Worm (Caenorhabditis elegans) whole organism, L2 larva: ENCODE results near the gene srw-44.

ENCODE experiments used
- C34F6.9 ChIP-seq: fragments of 150-350 bp; optimal IDR thresholded peaks from 2 replicates; lab custom pipeline; 2014; ENCODE audit warnings: missing biosample characterization, missing genetic modification characterization
- F13H6.1 ChIP-seq: sonication (generic microtip); optimal IDR thresholded peaks from 2 replicates; lab custom pipeline; 2016; ENCODE audit warnings: missing genetic modification characterization, missing compliant biosample characterization
- R02D3.7 ChIP-seq: fragments of 150-350 bp; optimal IDR thresholded peaks from 2 replicates; lab custom pipeline; 2014; ENCODE audit warnings: missing biosample characterization, missing genetic modification characterization
- Y55F3AM.14 ChIP-seq: fragments of 200-800 bp; sonication (Bioruptor generic); optimal IDR thresholded peaks from 2 replicates; lab custom pipeline; 2018; ENCODE audit warnings: mild to moderate bottlenecking, missing genetic modification characterization, missing compliant biosample characterization
- aly-2 ChIP-seq: fragments of 150-350 bp; optimal IDR thresholded peaks from 2 replicates; lab custom pipeline; 2014; ENCODE audit warnings: missing biosample characterization, missing genetic modification characterization
- ama-1 ChIP-seq: fragments of 150-350 bp; optimal IDR thresholded peaks from 2 replicates; lab custom pipeline; 2018; ENCODE audit warnings: inconsistent platforms
- ceh-16 ChIP-seq: fragments of 150-350 bp; optimal IDR thresholded peaks from 2 replicates; lab custom pipeline; 2014; ENCODE audit warnings: missing biosample characterization, missing genetic modification characterization
- dmd-4 ChIP-seq: sonication (generic microtip); optimal IDR thresholded peaks from 2 replicates; lab custom pipeline; 2017; ENCODE audit warnings: missing biosample characterization, missing genetic modification characterization
- egl-27 ChIP-seq: sonication (generic microtip); optimal IDR thresholded peaks from 3 replicates; lab custom pipeline; 2017; ENCODE audit warnings: missing biosample characterization, missing genetic modification reagents, missing genetic modification characterization
- elt-1 ChIP-seq: fragments of 150-350 bp; optimal IDR thresholded peaks from 2 replicates; lab custom pipeline; 2014; ENCODE audit warnings: missing biosample characterization, missing genetic modification characterization
- elt-3 ChIP-seq: sonication (generic microtip); optimal IDR thresholded peaks from 2 replicates; lab custom pipeline; 2017; ENCODE audit warnings: missing biosample characterization, missing genetic modification characterization
- fos-1 ChIP-seq: fragments of 150-350 bp; optimal IDR thresholded peaks from 2 replicates; lab custom pipeline; 2014; ENCODE audit warnings: missing biosample characterization, missing genetic modification characterization
- lin-11 ChIP-seq: fragments of 150-350 bp; sonication (generic microtip); optimal IDR thresholded peaks from 2 replicates; lab custom pipeline; 2014; ENCODE audit warnings: missing biosample characterization, missing genetic modification characterization, inconsistent platforms, mixed read lengths
- lin-13 ChIP-seq: fragments of 150-350 bp; optimal IDR thresholded peaks from 2 replicates; lab custom pipeline; 2014; ENCODE audit warnings: missing biosample characterization, missing genetic modification reagents, missing genetic modification characterization
- lin-39 ChIP-seq: fragments of 150-350 bp; optimal IDR thresholded peaks from 2 replicates; lab custom pipeline; 2014; ENCODE audit warnings: missing biosample characterization, missing genetic modification reagents, missing genetic modification characterization
- lsy-2 ChIP-seq, 2 experiments: fragments of 150-350 bp in 1 of 2; sonication (generic microtip) in 1 of 2; optimal IDR thresholded peaks; 2 replicates each; lab custom pipeline; 2014 to 2017; ENCODE audit warnings: missing biosample characterization in 2 of 2, missing genetic modification characterization in 2 of 2
- mbf-1 ChIP-seq: sonication (generic microtip); optimal IDR thresholded peaks from 2 replicates; lab custom pipeline; 2017; ENCODE audit warnings: missing biosample characterization, missing genetic modification characterization
- mdl-1 ChIP-seq, 2 experiments: fragments of 150-350 bp in 1 of 2; sonication (generic microtip) in 1 of 2; optimal IDR thresholded peaks; 2 replicates each; lab custom pipeline; 2017; ENCODE audit warnings: missing biosample characterization in 2 of 2, missing genetic modification characterization in 2 of 2
- nhr-11 ChIP-seq: fragments of 150-350 bp; optimal IDR thresholded peaks from 2 replicates; lab custom pipeline; 2014; ENCODE audit warnings: missing biosample characterization, missing genetic modification characterization
- nhr-12 ChIP-seq: fragments of 150-350 bp; optimal IDR thresholded peaks from 2 replicates; lab custom pipeline; 2014; ENCODE audit warnings: missing biosample characterization, missing genetic modification characterization
- nhr-21 ChIP-seq: fragments of 150-350 bp; optimal IDR thresholded peaks from 2 replicates; lab custom pipeline; 2014; ENCODE audit warnings: missing biosample characterization, missing genetic modification characterization
- nhr-23 ChIP-seq: fragments of 150-350 bp; optimal IDR thresholded peaks from 2 replicates; lab custom pipeline; 2014; ENCODE audit warnings: missing biosample characterization, missing genetic modification reagents, missing genetic modification characterization
- nhr-25 ChIP-seq: fragments of 150-350 bp; sonication (generic microtip); optimal IDR thresholded peaks from 3 replicates; lab custom pipeline; 2014; ENCODE audit warnings: missing biosample characterization, missing genetic modification characterization
- nhr-6 ChIP-seq: fragments of 150-350 bp; optimal IDR thresholded peaks from 2 replicates; lab custom pipeline; 2014; ENCODE audit warnings: missing biosample characterization, missing genetic modification characterization
- nhr-77 ChIP-seq: fragments of 150-350 bp; optimal IDR thresholded peaks from 2 replicates; lab custom pipeline; 2014; ENCODE audit warnings: missing biosample characterization, missing genetic modification characterization
- peb-1 ChIP-seq: fragments of 150-350 bp; optimal IDR thresholded peaks from 2 replicates; lab custom pipeline; 2014; ENCODE audit warnings: missing biosample characterization, missing genetic modification characterization
- sem-4 ChIP-seq: fragments of 150-350 bp; optimal IDR thresholded peaks from 2 replicates; lab custom pipeline; 2014; ENCODE audit warnings: missing biosample characterization, missing genetic modification reagents, missing genetic modification characterization
- snpc-4 ChIP-seq: fragments of 150-350 bp; optimal IDR thresholded peaks from 2 replicates; lab custom pipeline; 2014; ENCODE audit warnings: missing biosample characterization, missing genetic modification characterization
- unc-55 ChIP-seq: fragments of 150-350 bp; sonication (generic microtip); optimal IDR thresholded peaks from 3 replicates; lab custom pipeline; 2014; ENCODE audit warnings: missing biosample characterization, missing genetic modification reagents, missing genetic modification characterization
- unc-62 ChIP-seq: fragments of 150-350 bp; optimal IDR thresholded peaks from 2 replicates; lab custom pipeline; 2014; ENCODE audit warnings: missing biosample characterization, missing genetic modification reagents, missing genetic modification characterization
- ztf-1 ChIP-seq: fragments of 200-800 bp; sonication (Bioruptor generic); conservative IDR thresholded peaks from 2 replicates; pipeline ENCODE4 v1.3.6; 2022; ENCODE audit warnings: missing genetic modification characterization, missing compliant biosample characterization
- ztf-11 ChIP-seq: sonication (generic microtip); optimal IDR thresholded peaks from 2 replicates; lab custom pipeline; 2017; ENCODE audit warnings: missing biosample characterization, missing genetic modification characterization
- ztf-4 ChIP-seq: fragments of 150-350 bp; optimal IDR thresholded peaks from 2 replicates; lab custom pipeline; 2014; ENCODE audit warnings: missing biosample characterization, missing genetic modification characterization

srw-44 gene

ce11 chrV:16672198-16672597 lies 7.9 kb upstream of the srw-44 start, which contains the start of gene F14F8.8:
TSS of gene F14F8.8 (minus strand) at chrV:16672298.
- no peak for TF ChIP-seq dmd-4 (tag; lab: Kevin White, UChicago)
- no peak for TF ChIP-seq ztf-11
- no peak for TF ChIP-seq nhr-11 (tag; lab: Kevin White, UChicago)
- no peak for TF ChIP-seq unc-62
- TF ChIP-seq F13H6.1 (tag; lab: Kevin White, UChicago), result no peak
- TF ChIP-seq lin-11 (tag; lab: Kevin White, UChicago), result no peak
- no peak for TF ChIP-seq nhr-21 (tag; lab: Kevin White, UChicago)
- TF ChIP-seq nhr-6 (tag; lab: Kevin White, UChicago), result no peak
- no peak for TF ChIP-seq fos-1 (tag; lab: Kevin White, UChicago)
- TF ChIP-seq egl-27 (tag; lab: Kevin White, UChicago), result no peak
- no peak for TF ChIP-seq sem-4 (tag; lab: Kevin White, UChicago)

DNA sequence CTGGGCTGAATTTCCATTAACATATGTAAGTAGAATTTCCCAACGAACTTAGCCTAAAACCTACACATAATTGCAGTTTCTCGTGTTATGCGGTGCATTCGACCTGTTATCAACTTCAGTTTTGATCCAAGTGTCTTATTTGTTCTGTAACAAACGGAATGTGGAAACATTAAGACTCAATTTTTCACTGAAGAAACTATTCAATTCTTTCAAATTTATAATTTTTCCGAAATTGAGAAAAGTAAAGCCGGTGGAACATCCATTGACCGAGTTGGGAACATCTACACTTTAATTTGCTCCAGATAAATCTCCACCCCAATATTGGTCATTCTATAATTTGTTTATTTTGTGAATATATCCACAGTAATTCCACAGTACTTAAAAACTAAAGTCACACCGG lies 5.7 kb upstream of the srw-44 start:
- TF ChIP-seq unc-55 (GFP tag; lab: Kevin White, UChicago) (no peak), C34F6.9 (tag; lab: Kevin White, UChicago) (no peak), aly-2 (tag; lab: Kevin White, UChicago) (no peak), nhr-11 (tag; lab: Kevin White, UChicago) (no peak), lin-11 (tag; lab: Kevin White, UChicago) (no peak), unc-62 (no peak), ceh-16 (tag; lab: Kevin White, UChicago) (no peak), sem-4 (tag; lab: Kevin White, UChicago) (no peak)

ce11 chrV:16675553-16675952 lies 4.5 kb upstream of the srw-44 start, which contains the start of gene srz-1:
TSS of gene srz-1 (plus strand) at chrV:16675853.
- TF ChIP-seq elt-1 (tag; lab: Kevin White, UChicago) (no peak), lsy-2 (tag; optimal IDR thresholded peaks at IDR 0.05; lab: Kevin White, UChicago) (no peak), ceh-16 (tag; lab: Kevin White, UChicago) (no peak), nhr-77 (no peak), sem-4 (tag; lab: Kevin White, UChicago) (no peak), lin-13 (GFP tag; lab: Kevin White, UChicago) (no peak), mdl-1 (tag; optimal IDR thresholded peaks at IDR 0.05; lab: Kevin White, UChicago) (no peak), peb-1 (tag; lab: Kevin White, UChicago) (no peak), dmd-4 (tag; lab: Kevin White, UChicago) (no peak), nhr-21 (tag; lab: Kevin White, UChicago) (no peak), nhr-23 (tag; lab: Kevin White, UChicago) (no peak), R02D3.7 (tag; lab: Kevin White, UChicago) (no peak)

DNA sequence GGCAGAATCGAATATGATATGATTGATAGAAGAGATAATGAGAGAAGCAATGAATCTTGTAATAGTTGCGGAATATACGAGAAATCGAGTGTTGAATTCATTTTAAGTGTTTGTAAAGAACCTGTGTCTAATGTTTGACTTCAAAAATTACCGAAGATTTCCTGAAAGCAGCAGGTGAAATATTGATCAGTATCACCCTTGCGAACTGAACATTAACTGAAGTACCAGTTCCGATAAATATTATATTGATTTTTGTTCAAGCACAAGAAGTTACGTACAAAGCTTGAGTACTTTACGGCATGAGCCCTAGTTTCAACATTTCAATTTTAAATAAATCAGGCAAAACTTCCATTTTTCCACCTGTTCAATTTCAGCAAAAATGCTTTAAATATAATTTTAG lies 844 bp upstream of the srw-44 start, which contains the start of gene srz-103:
Gene srz-103, minus strand, starts transcription at position 101 of the 400 bp plus-strand sequence.
- TF ChIP-seq ama-1, result no peak

DNA sequence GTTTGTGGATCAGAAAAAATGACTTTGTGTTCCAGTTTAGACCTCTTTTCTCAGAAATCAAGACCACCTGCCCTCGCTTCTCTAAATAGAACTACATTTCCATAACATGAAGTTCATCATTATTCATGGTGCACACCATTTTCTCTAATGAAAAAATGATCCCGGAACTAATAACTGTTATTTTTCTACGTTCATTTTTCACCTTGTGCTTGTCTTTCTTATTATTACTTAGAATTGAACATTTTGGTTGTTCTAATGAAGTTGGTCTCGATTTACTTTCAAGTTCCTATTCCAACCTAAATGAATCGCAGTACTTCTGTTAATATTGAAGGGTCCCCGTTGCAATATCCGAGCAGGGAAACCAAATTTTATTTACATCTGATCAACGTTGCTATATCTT lies 2.8 kb downstream of the srw-44 start, which contains the start of gene srw-36:
Gene srw-36, plus strand, starts transcription at position 301 of the 400 bp plus-strand sequence.
- TF ChIP-seq ztf-1 (GFP tag; lab: Robert Waterston, UW) (no peak), snpc-4 (tag; lab: Kevin White, UChicago) (no peak), sem-4 (tag; lab: Kevin White, UChicago) (no peak), ceh-16 (tag; lab: Kevin White, UChicago) (no peak), lsy-2 (tag; optimal IDR thresholded peaks at IDR 0.05; lab: Kevin White, UChicago) (no peak), mdl-1 (tag; optimal IDR thresholded peaks at IDR 0.05; lab: Kevin White, UChicago) (no peak), nhr-77 (no peak), mbf-1 (tag; lab: Kevin White, UChicago) (no peak), nhr-23 (tag; lab: Kevin White, UChicago) (no peak), unc-62 (no peak), nhr-12 (no peak), lin-39 (no peak), R02D3.7 (tag; lab: Kevin White, UChicago) (no peak), ztf-4 (tag; lab: Kevin White, UChicago) (no peak), nhr-6 (tag; lab: Kevin White, UChicago) (no peak), nhr-25 (tag; lab: Kevin White, UChicago) (no peak), Y55F3AM.14 (GFP tag; lab: Kevin White, UChicago) (no peak), nhr-11 (tag; lab: Kevin White, UChicago) (no peak), elt-3 (tag; lab: Kevin White, UChicago) (no peak)
